Worm (Caenorhabditis elegans) whole organism, L1 larva: Measurements from ENCODE around the gene ppgn-1.
A peak's percentile ranks its signal among the peaks of the same experiment; 100 is the strongest.

Experiments used
- C04F5.9 ChIP-seq: sonication (generic microtip); optimal IDR thresholded peaks from 2 replicates; lab custom pipeline; 2016; ENCODE audit warnings: missing genetic modification characterization, missing compliant biosample characterization
- C16A3.4 ChIP-seq: fragments of 150-350 bp; optimal IDR thresholded peaks from 2 replicates; lab custom pipeline; 2014; ENCODE audit warnings: missing biosample characterization, missing genetic modification characterization
- C34B4.2 ChIP-seq: sonication (generic microtip); optimal IDR thresholded peaks from 2 replicates; lab custom pipeline; 2017; ENCODE audit warnings: mild to moderate bottlenecking, missing genetic modification characterization, missing compliant biosample characterization
- aha-1 ChIP-seq: fragments of 150-350 bp; optimal IDR thresholded peaks from 2 replicates; lab custom pipeline; 2014; ENCODE audit warnings: missing biosample characterization, missing genetic modification characterization
- aly-2 ChIP-seq: fragments of 150-350 bp; optimal IDR thresholded peaks from 2 replicates; lab custom pipeline; 2014; ENCODE audit warnings: missing biosample characterization, missing genetic modification characterization
- ama-1 ChIP-seq: fragments of 150-350 bp; optimal IDR thresholded peaks from 2 replicates; lab custom pipeline; 2014
- ceh-8 ChIP-seq: fragments of 200-800 bp; sonication (Bioruptor generic); optimal IDR thresholded peaks from 2 replicates; lab custom pipeline; 2018; ENCODE audit warnings: mild to moderate bottlenecking, missing genetic modification characterization, moderate library complexity, missing compliant biosample characterization
- ceh-88 ChIP-seq: fragments of 200-800 bp; sonication (Bioruptor generic); IDR thresholded peaks from 2 replicates; pipeline ENCODE4 v1.3.6; 2022; ENCODE audit warnings: missing genetic modification characterization, missing compliant biosample characterization
- ceh-90 ChIP-seq: sonication (generic microtip); optimal IDR thresholded peaks from 2 replicates; lab custom pipeline; 2016; ENCODE audit warnings: missing genetic modification characterization, missing compliant biosample characterization
- dpl-1 ChIP-seq, 3 experiments: fragments of 150-350 bp in 2 of 3; sonication (generic microtip) in 1 of 3; optimal IDR thresholded peaks; 2 replicates each; lab custom pipeline; 2014 to 2017; ENCODE audit warnings: missing biosample characterization in 3 of 3, missing genetic modification characterization in 3 of 3, missing genetic modification reagents in 3 of 3
- egl-13 ChIP-seq: sonication (generic microtip); optimal IDR thresholded peaks from 2 replicates; lab custom pipeline; 2016; ENCODE audit warnings: missing genotype, missing genetic modification reagents, missing genetic modification characterization, missing compliant biosample characterization
- elt-3 ChIP-seq, 6 experiments: fragments of 150-350 bp in 1 of 6; sonication (generic microtip); optimal IDR thresholded peaks; 2 replicates each; lab custom pipeline; 2017 to 2018; ENCODE audit warnings: missing biosample characterization in 6 of 6, missing genetic modification characterization in 6 of 6, inconsistent platforms in 1 of 6
- ets-5 ChIP-seq: fragments of 200-800 bp; sonication (Bioruptor generic); IDR thresholded peaks from 2 replicates; pipeline ENCODE4 v1.3.6; 2022; ENCODE audit warnings: missing genetic modification characterization, missing compliant biosample characterization
- fkh-8 ChIP-seq: sonication (generic microtip); optimal IDR thresholded peaks from 2 replicates; lab custom pipeline; 2016; ENCODE audit warnings: mild to moderate bottlenecking, missing genetic modification characterization, missing compliant biosample characterization
- grh-1 ChIP-seq: fragments of 200-800 bp; sonication (Bioruptor generic); IDR thresholded peaks from 2 replicates; pipeline ENCODE4 v1.3.6; 2022; ENCODE audit warnings: missing genetic modification reagents, missing genetic modification characterization, missing compliant biosample characterization
- hpl-2 ChIP-seq: fragments of 150-350 bp; optimal IDR thresholded peaks from 2 replicates; lab custom pipeline; 2014; ENCODE audit warnings: missing biosample characterization, missing genetic modification reagents, missing genetic modification characterization
- irx-1 ChIP-seq: sonication (generic microtip); optimal IDR thresholded peaks from 2 replicates; lab custom pipeline; 2016; ENCODE audit warnings: missing genetic modification characterization, missing compliant biosample characterization
- lin-13 ChIP-seq: fragments of 150-350 bp; optimal IDR thresholded peaks from 2 replicates; lab custom pipeline; 2014; ENCODE audit warnings: missing biosample characterization, missing genetic modification reagents, missing genetic modification characterization
- lin-14 ChIP-seq: fragments of 200-800 bp; sonication (Bioruptor generic); optimal IDR thresholded peaks from 2 replicates; lab custom pipeline; 2018; ENCODE audit warnings: mild to moderate bottlenecking, missing genetic modification characterization, moderate library complexity, missing compliant biosample characterization
- lin-15B ChIP-seq: fragments of 150-350 bp; sonication (generic microtip); optimal IDR thresholded peaks from 3 replicates; lab custom pipeline; 2014; ENCODE audit warnings: missing biosample characterization, missing genetic modification characterization
- lin-35 ChIP-seq, 2 experiments: fragments of 150-350 bp; optimal IDR thresholded peaks; 2 replicates each; lab custom pipeline; 2014; ENCODE audit warnings: missing biosample characterization in 2 of 2, missing genetic modification characterization in 2 of 2, missing genetic modification reagents in 2 of 2
- lsy-2 ChIP-seq, 2 experiments: fragments of 150-350 bp; optimal IDR thresholded peaks; 2 replicates each; lab custom pipeline; 2014; ENCODE audit warnings: missing biosample characterization in 2 of 2, missing genetic modification characterization in 2 of 2
- mef-2 ChIP-seq: fragments of 150-350 bp; optimal IDR thresholded peaks from 2 replicates; lab custom pipeline; 2014; ENCODE audit warnings: missing biosample characterization, missing genetic modification characterization
- nhr-11 ChIP-seq: fragments of 150-350 bp; optimal IDR thresholded peaks from 2 replicates; lab custom pipeline; 2014; ENCODE audit warnings: missing biosample characterization, missing genetic modification characterization
- nhr-12 ChIP-seq: sonication (generic microtip); optimal IDR thresholded peaks from 2 replicates; lab custom pipeline; 2017; ENCODE audit warnings: missing biosample characterization, missing genetic modification characterization
- nhr-19 ChIP-seq: fragments of 200-800 bp; sonication (Bioruptor generic); conservative IDR thresholded peaks from 2 replicates; pipeline ENCODE4 v1.3.6; 2022; ENCODE audit warnings: missing genetic modification characterization, missing compliant biosample characterization
- nhr-47 ChIP-seq: sonication (generic microtip); optimal IDR thresholded peaks from 2 replicates; lab custom pipeline; 2016; ENCODE audit warnings: mild to moderate bottlenecking, missing genetic modification characterization, moderate library complexity, missing compliant biosample characterization
- nhr-71 ChIP-seq: sonication (generic microtip); optimal IDR thresholded peaks from 2 replicates; lab custom pipeline; 2016; ENCODE audit warnings: mild to moderate bottlenecking, missing genetic modification characterization, moderate library complexity, missing compliant biosample characterization
- nhr-84 ChIP-seq: sonication (generic microtip); optimal IDR thresholded peaks from 2 replicates; lab custom pipeline; 2017; ENCODE audit warnings: missing biosample characterization, missing genetic modification characterization
- nhr-85 ChIP-seq: sonication (generic microtip); peaks from one replicate; lab custom pipeline; 2016; ENCODE audit warnings: missing genetic modification characterization, inconsistent platforms, missing compliant biosample characterization
- nhr-90 ChIP-seq: sonication (generic microtip); optimal IDR thresholded peaks from 2 replicates; lab custom pipeline; 2016; ENCODE audit warnings: mild to moderate bottlenecking, missing genetic modification characterization, missing compliant biosample characterization; ENCODE audit not compliant: poor library complexity
- pag-3 ChIP-seq: sonication (generic microtip); optimal IDR thresholded peaks from 2 replicates; lab custom pipeline; 2017; ENCODE audit warnings: missing genetic modification characterization, mild to moderate bottlenecking, missing compliant biosample characterization, antibody characterized with exemption, borderline replicate concordance; ENCODE audit not compliant: insufficient read depth
- snpc-4 ChIP-seq: fragments of 150-350 bp; optimal IDR thresholded peaks from 2 replicates; lab custom pipeline; 2014; ENCODE audit warnings: missing biosample characterization, missing genetic modification characterization
- sox-4 ChIP-seq: sonication (generic microtip); optimal IDR thresholded peaks from 2 replicates; lab custom pipeline; 2016; ENCODE audit warnings: missing genetic modification characterization, missing compliant biosample characterization
- sptf-1 ChIP-seq: fragments of 150-350 bp; optimal IDR thresholded peaks from 2 replicates; lab custom pipeline; 2014; ENCODE audit warnings: missing biosample characterization, missing genetic modification characterization
- sup-37 ChIP-seq: fragments of 200-800 bp; sonication (Bioruptor generic); optimal IDR thresholded peaks from 2 replicates; lab custom pipeline; 2018; ENCODE audit warnings: mild to moderate bottlenecking, missing genetic modification characterization, missing compliant biosample characterization
- swsn-7 ChIP-seq: sonication (generic microtip); optimal IDR thresholded peaks from 2 replicates; lab custom pipeline; 2016; ENCODE audit warnings: missing genetic modification characterization, missing compliant biosample characterization
- unc-130 ChIP-seq: fragments of 150-350 bp; optimal IDR thresholded peaks from 2 replicates; lab custom pipeline; 2017; ENCODE audit warnings: missing biosample characterization, missing genetic modification characterization, inconsistent platforms
- unc-30 ChIP-seq: sonication (generic microtip); optimal IDR thresholded peaks from 2 replicates; lab custom pipeline; 2017; ENCODE audit warnings: missing biosample characterization, missing genetic modification characterization
- unc-62 ChIP-seq: fragments of 150-350 bp; optimal IDR thresholded peaks from 2 replicates; lab custom pipeline; 2014; ENCODE audit warnings: missing biosample characterization, missing genetic modification reagents, missing genetic modification characterization
- vab-15 ChIP-seq: sonication (generic microtip); optimal IDR thresholded peaks from 2 replicates; lab custom pipeline; 2017; ENCODE audit warnings: missing genotype, mild to moderate bottlenecking, missing genetic modification characterization, missing compliant biosample characterization
- xbp-1 ChIP-seq: sonication (generic microtip); optimal IDR thresholded peaks from 2 replicates; lab custom pipeline; 2016; ENCODE audit warnings: missing genetic modification characterization, missing compliant biosample characterization
- zip-4 ChIP-seq: fragments of 200-800 bp; sonication (Bioruptor generic); optimal IDR thresholded peaks from 2 replicates; lab custom pipeline; 2018; ENCODE audit warnings: mild to moderate bottlenecking, missing genetic modification characterization, moderate library complexity, missing compliant biosample characterization

ppgn-1 gene

DNA sequence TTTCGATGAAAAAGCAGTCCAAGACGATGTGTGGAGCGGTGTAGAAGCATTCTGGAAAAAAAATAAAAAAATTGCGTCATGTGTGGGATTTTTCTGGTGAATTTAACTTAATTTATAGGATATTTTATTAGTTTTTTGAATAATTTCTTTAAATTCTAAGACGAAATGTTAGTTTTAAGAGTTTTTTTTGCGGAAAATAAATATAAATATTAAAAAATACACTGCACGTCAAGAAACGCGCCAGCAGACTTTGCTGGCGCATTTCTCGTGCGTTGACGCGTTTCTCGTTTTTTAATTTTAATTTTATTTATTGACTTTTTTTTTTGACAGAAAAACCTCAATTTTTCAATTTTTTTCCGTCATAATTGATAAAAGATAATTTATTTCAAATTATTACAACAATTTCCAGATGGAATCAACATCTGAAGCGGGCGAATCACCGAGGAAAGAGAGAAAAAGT is at the start of gene ppgn-1, which contains the start of gene tftc-1 (continued):
- TF ChIP-seq dpl-1 (GFP tag; optimal IDR thresholded peaks at IDR 0.05; lab: Kevin White, UChicago) = peak; percentile 40 to 72 (median 71)
- TF ChIP-seq ceh-90 (tag; lab: Kevin White, UChicago) = no peak
- no peak for TF ChIP-seq unc-30
- no peak for TF ChIP-seq C34B4.2 (tag; lab: Kevin White, UChicago)
- TF ChIP-seq nhr-90 (tag; lab: Kevin White, UChicago) = peak; percentile 80
- peak; percentile 66 for TF ChIP-seq C04F5.9 (tag; lab: Kevin White, UChicago)
- peak; percentile 38 for TF ChIP-seq unc-130 (tag; lab: Kevin White, UChicago)
- TF ChIP-seq sup-37 (GFP tag; lab: Kevin White, UChicago) = no peak
- TF ChIP-seq nhr-19 = peak; percentile 70
- TF ChIP-seq ceh-88 = no peak
- peak; percentile 51 for TF ChIP-seq snpc-4 (tag; lab: Kevin White, UChicago)
- TF ChIP-seq zip-4 (GFP tag; lab: Kevin White, UChicago) = no peak
- peak; percentile 55 for TF ChIP-seq egl-13 (tag; lab: Kevin White, UChicago)
- peak; percentile 75 for TF ChIP-seq ceh-8
- TF ChIP-seq nhr-12 (tag; lab: Kevin White, UChicago) = no peak
- no peak for TF ChIP-seq lin-14 (GFP tag; lab: Kevin White, UChicago)
- TF ChIP-seq lin-15B (tag; lab: Kevin White, UChicago) = peak; percentile 3
- TF ChIP-seq sptf-1 (tag; lab: Kevin White, UChicago) = no peak
- TF ChIP-seq nhr-71 (tag; lab: Kevin White, UChicago) = no peak
- TF ChIP-seq irx-1 (tag; lab: Kevin White, UChicago) = peak; percentile 71
- no peak for TF ChIP-seq ama-1 (lab: Kevin White, UChicago)
- TF ChIP-seq lin-35 (GFP tag; optimal IDR thresholded peaks at IDR 0.05; lab: Kevin White, UChicago) = peak; percentile 63
- TF ChIP-seq pag-3 (tag; lab: Kevin White, UChicago) = no peak
- TF ChIP-seq lsy-2 (tag; optimal IDR thresholded peaks at IDR 0.05; lab: Kevin White, UChicago) = peak; percentile 77 to 85
- TF ChIP-seq elt-3 (tag; optimal IDR thresholded peaks at IDR 0.05; lab: Kevin White, UChicago) = peak in 1 of 6 experiments; percentile 24
- TF ChIP-seq mef-2 (tag; lab: Kevin White, UChicago) = no peak
- TF ChIP-seq swsn-7 (tag; lab: Kevin White, UChicago) = peak; percentile 79
- TF ChIP-seq nhr-47 (tag; lab: Kevin White, UChicago) = peak; percentile 86
- TF ChIP-seq unc-62 (GFP tag; lab: Kevin White, UChicago) = no peak
- TF ChIP-seq grh-1 (GFP tag; lab: Robert Waterston, UW) = peak; percentile 30; the same call in 1 of the 2 replicates
- peak; percentile 76 for TF ChIP-seq xbp-1 (tag; lab: Kevin White, UChicago)

ce11 chrIV:2398317-2398716 is 49.6 kb upstream of the ppgn-1 start:
- TF ChIP-seq nhr-85 (no peak), aly-2 (no peak), ets-5 (no peak), C34B4.2 (tag; lab: Kevin White, UChicago) (no peak), ceh-8 (no peak), nhr-84 (tag; lab: Kevin White, UChicago) (no peak), lin-13 (GFP tag; lab: Kevin White, UChicago) (no peak), pag-3 (tag; lab: Kevin White, UChicago) (no peak), nhr-19 (no peak)

ce11 chrIV:2395997-2396396 is 47.3 kb upstream of the ppgn-1 start:
- no peak for TF ChIP-seq lin-35 (GFP tag; optimal IDR thresholded peaks at IDR 0.05; lab: Kevin White, UChicago)
- no peak for TF ChIP-seq xbp-1 (tag; lab: Kevin White, UChicago)
- no peak for TF ChIP-seq aha-1 (tag; lab: Kevin White, UChicago)
- TF ChIP-seq nhr-11 = no peak
- no peak for TF ChIP-seq nhr-85
- TF ChIP-seq zip-4 (GFP tag; lab: Kevin White, UChicago) = no peak
- TF ChIP-seq fkh-8 (tag; lab: Kevin White, UChicago) = no peak
- TF ChIP-seq sox-4 (tag; lab: Kevin White, UChicago) = no peak
- no peak for TF ChIP-seq lsy-2 (tag; optimal IDR thresholded peaks at IDR 0.05; lab: Kevin White, UChicago)
- no peak for TF ChIP-seq vab-15 (tag; lab: Kevin White, UChicago)
- TF ChIP-seq hpl-2 (GFP tag; lab: Kevin White, UChicago) = no peak
- TF ChIP-seq aly-2 = no peak
- TF ChIP-seq C16A3.4 (tag; lab: Kevin White, UChicago) = no peak
